Worm (Caenorhabditis elegans) whole organism, young adult: ENCODE data around the gene tbcb-1.
A peak's percentile ranks its signal among the peaks of the same experiment; 100 is the strongest.

Experiments
- F39B2.1 ChIP-seq: fragments of 200-800 bp; sonication (Bioruptor generic); IDR thresholded peaks from 2 replicates; pipeline ENCODE4 v1.3.6; 2022; ENCODE audit warnings: missing genetic modification reagents, missing genetic modification characterization, missing compliant biosample characterization
- F52B5.7 ChIP-seq: sonication (generic microtip); optimal IDR thresholded peaks from 2 replicates; lab custom pipeline; 2016; ENCODE audit warnings: mild to moderate bottlenecking, missing genetic modification characterization, missing compliant biosample characterization
- K12H6.12 ChIP-seq: fragments of 200-800 bp; sonication (Bioruptor generic); optimal IDR thresholded peaks from 2 replicates; lab custom pipeline; 2018; ENCODE audit warnings: mild to moderate bottlenecking, missing genetic modification characterization, missing compliant biosample characterization
- Y53G8AR.9 ChIP-seq: fragments of 200-800 bp; sonication (Bioruptor generic); conservative IDR thresholded peaks from 2 replicates; pipeline ENCODE4 v1.3.6; 2022; ENCODE audit warnings: missing genetic modification reagents, missing genetic modification characterization, missing compliant biosample characterization
- Y56A3A.18 ChIP-seq: fragments of 200-800 bp; sonication (Bioruptor generic); IDR thresholded peaks from 2 replicates; pipeline ENCODE4 v1.3.6; 2022; ENCODE audit warnings: missing genetic modification reagents, missing genetic modification characterization, missing compliant biosample characterization
- aptf-2 ChIP-seq: fragments of 200-800 bp; sonication (Bioruptor generic); conservative IDR thresholded peaks from 2 replicates; pipeline ENCODE4 v1.3.6; 2022; ENCODE audit warnings: missing genetic modification reagents, missing genetic modification characterization, missing compliant biosample characterization
- attf-6 ChIP-seq: fragments of 200-800 bp; sonication (Bioruptor generic); IDR thresholded peaks from 2 replicates; pipeline ENCODE4 v1.3.6; 2022; ENCODE audit warnings: missing genetic modification reagents, missing genetic modification characterization, missing compliant biosample characterization
- ceh-27 ChIP-seq: fragments of 200-800 bp; sonication (Bioruptor generic); optimal IDR thresholded peaks from 2 replicates; lab custom pipeline; 2018; ENCODE audit warnings: mild to moderate bottlenecking, missing genetic modification characterization, moderate library complexity, missing compliant biosample characterization
- chd-7 ChIP-seq: sonication (generic microtip); optimal IDR thresholded peaks from 2 replicates; lab custom pipeline; 2016; ENCODE audit warnings: mild to moderate bottlenecking, missing genetic modification characterization, moderate library complexity, missing compliant biosample characterization
- dox-1 ChIP-seq: fragments of 200-800 bp; sonication (Bioruptor generic); IDR thresholded peaks from 2 replicates; pipeline ENCODE4 v1.3.6; 2022; ENCODE audit warnings: missing genetic modification reagents, missing genetic modification characterization, missing compliant biosample characterization
- efl-1 ChIP-seq: fragments of 150-350 bp; optimal IDR thresholded peaks from 2 replicates; lab custom pipeline; 2014; ENCODE audit warnings: missing biosample characterization, missing genetic modification reagents, missing genetic modification characterization
- egl-44 ChIP-seq: fragments of 200-800 bp; sonication (Bioruptor generic); IDR thresholded peaks from 2 replicates; pipeline ENCODE4 v1.3.6; 2022; ENCODE audit warnings: missing genetic modification reagents, missing genetic modification characterization, missing compliant biosample characterization
- ets-4 ChIP-seq: fragments of 200-800 bp; sonication (Bioruptor generic); optimal IDR thresholded peaks from 2 replicates; lab custom pipeline; 2018; ENCODE audit warnings: mild to moderate bottlenecking, missing genetic modification characterization, missing compliant biosample characterization
- him-1 ChIP-seq: sonication (generic microtip); optimal IDR thresholded peaks from 2 replicates; lab custom pipeline; 2016; ENCODE audit warnings: missing genotype, missing genetic modification reagents, missing genetic modification characterization, missing compliant biosample characterization
- hsf-1 ChIP-seq: fragments of 200-800 bp; sonication (Bioruptor generic); IDR thresholded peaks from 2 replicates; pipeline ENCODE4 v1.3.6; 2022; ENCODE audit warnings: missing genetic modification reagents, missing genetic modification characterization, missing compliant biosample characterization
- let-526 ChIP-seq: fragments of 200-800 bp; sonication (Bioruptor generic); IDR thresholded peaks from 2 replicates; pipeline ENCODE4 v1.3.6; 2022; ENCODE audit warnings: missing genetic modification reagents, missing genetic modification characterization, missing compliant biosample characterization
- lin-26 ChIP-seq: fragments of 200-800 bp; sonication (Bioruptor generic); IDR thresholded peaks from 2 replicates; pipeline ENCODE4 v1.3.6; 2022; ENCODE audit warnings: missing genetic modification reagents, missing genetic modification characterization, missing compliant biosample characterization
- madf-3 ChIP-seq: fragments of 200-800 bp; sonication (Bioruptor generic); IDR thresholded peaks from 2 replicates; pipeline ENCODE4 v1.3.6; 2022; ENCODE audit warnings: missing genetic modification reagents, missing genetic modification characterization, missing compliant biosample characterization
- mxl-1 ChIP-seq: sonication (generic microtip); optimal IDR thresholded peaks from 2 replicates; lab custom pipeline; 2016; ENCODE audit warnings: missing genetic modification characterization, missing compliant biosample characterization
- nhr-80 ChIP-seq: sonication (generic microtip); optimal IDR thresholded peaks from 2 replicates; lab custom pipeline; 2016; ENCODE audit warnings: missing genetic modification characterization, missing compliant biosample characterization
- rpc-1 ChIP-seq, 2 experiments: fragments of 150-350 bp in 1 of 2; sonication (generic microtip) in 1 of 2; optimal IDR thresholded peaks; 2 replicates each; lab custom pipeline; 2014 to 2018; ENCODE audit warnings: missing biosample characterization in 1 of 2, missing genetic modification characterization in 1 of 2, missing genetic modification reagents in 1 of 2, missing genotype in 1 of 2
- snpc-1.1 ChIP-seq: sonication (generic microtip); optimal IDR thresholded peaks from 2 replicates; lab custom pipeline; 2017; ENCODE audit warnings: missing genetic modification characterization, mild to moderate bottlenecking, missing compliant biosample characterization, antibody characterized with exemption, moderate library complexity, missing genotype, missing genetic modification reagents; ENCODE audit not compliant: insufficient read depth
- sptf-2 ChIP-seq: fragments of 200-800 bp; sonication (Bioruptor generic); optimal IDR thresholded peaks from 2 replicates; lab custom pipeline; 2018; ENCODE audit warnings: mild to moderate bottlenecking, missing genetic modification characterization, missing compliant biosample characterization
- ztf-25 ChIP-seq: fragments of 200-800 bp; sonication (Bioruptor generic); IDR thresholded peaks from 2 replicates; pipeline ENCODE4 v1.3.6; 2022; ENCODE audit warnings: missing genetic modification reagents, missing genetic modification characterization, missing compliant biosample characterization
- ztf-6 ChIP-seq: fragments of 200-800 bp; sonication (Bioruptor generic); IDR thresholded peaks from 2 replicates; pipeline ENCODE4 v1.3.6; 2022; ENCODE audit warnings: missing genetic modification reagents, missing genetic modification characterization, missing compliant biosample characterization

tbcb-1 gene

ce11 chrV:13634149-13634548 lies 42.2 kb downstream of the tbcb-1 start, which contains the start of gene H37A05.2 (continued):
- no peak for TF ChIP-seq snpc-1.1
- TF ChIP-seq ztf-6 (GFP tag; lab: Robert Waterston, UW) = no peak
- no peak for TF ChIP-seq ceh-27 (GFP tag; lab: Kevin White, UChicago)
- TF ChIP-seq attf-6 (GFP tag; lab: Robert Waterston, UW) = no peak
- no peak for TF ChIP-seq madf-3 (GFP tag; lab: Robert Waterston, UW)
- TF ChIP-seq lin-26 (GFP tag; lab: Robert Waterston, UW) = no peak

ce11 chrV:13636411-13636810 lies 44.5 kb downstream of the tbcb-1 start:
- TF ChIP-seq hsf-1 (GFP tag; lab: Robert Waterston, UW) = no peak
- TF ChIP-seq let-526 (GFP tag; lab: Robert Waterston, UW) = no peak
- no peak for TF ChIP-seq rpc-1 (optimal IDR thresholded peaks at IDR 0.05; lab: Kevin White, UChicago)
- TF ChIP-seq rpc-1 (tag; optimal IDR thresholded peaks at IDR 0.05; lab: Kevin White, UChicago) = no peak
- no peak for TF ChIP-seq him-1
- no peak for TF ChIP-seq Y56A3A.18 (GFP tag; lab: Robert Waterston, UW)
- no peak for TF ChIP-seq Y53G8AR.9 (GFP tag; lab: Robert Waterston, UW)
- TF ChIP-seq F52B5.7 (tag; lab: Kevin White, UChicago) = no peak
- no peak for TF ChIP-seq aptf-2 (GFP tag; lab: Robert Waterston, UW)
- TF ChIP-seq egl-44 (GFP tag; lab: Robert Waterston, UW) = no peak
- no peak for TF ChIP-seq madf-3 (GFP tag; lab: Robert Waterston, UW)
- no peak for TF ChIP-seq efl-1 (GFP tag; lab: Kevin White, UChicago)
- TF ChIP-seq dox-1 (GFP tag; lab: Robert Waterston, UW) = no peak
- no peak for TF ChIP-seq nhr-80 (tag; lab: Kevin White, UChicago)
- no peak for TF ChIP-seq F39B2.1
- no peak for TF ChIP-seq chd-7
- no peak for TF ChIP-seq sptf-2 (GFP tag; lab: Kevin White, UChicago)

- TF ChIP-seq ets-4 (GFP tag; lab: Kevin White, UChicago) = peak; percentile 21
- no peak for TF ChIP-seq madf-3 (GFP tag; lab: Robert Waterston, UW)
- TF ChIP-seq him-1 = no peak
- no peak for TF ChIP-seq mxl-1 (tag; lab: Kevin White, UChicago)
- TF ChIP-seq nhr-80 (tag; lab: Kevin White, UChicago) = peak; percentile 68
- TF ChIP-seq ztf-25 = no peak
- TF ChIP-seq K12H6.12 = no peak
These were observed 46.1 kb downstream of the tbcb-1 start for ce11 chrV:13638040-13638439.
